Worm (Caenorhabditis elegans) whole organism, early embryonic: ENCODE data around the gene B0001.8.

Source experiments
- ama-1 ChIP-seq: fragments of 150-350 bp; optimal IDR thresholded peaks from 2 replicates; lab custom pipeline; 2014
- ceh-13 ChIP-seq: fragments of 200-800 bp; sonication (Bioruptor generic); optimal IDR thresholded peaks from 2 replicates; lab custom pipeline; 2018; ENCODE audit warnings: mild to moderate bottlenecking, missing genetic modification characterization, missing compliant biosample characterization
- flt-1 ChIP-seq: fragments of 200-800 bp; sonication (Bioruptor generic); IDR thresholded peaks from 2 replicates; pipeline ENCODE4 v1.3.6; 2022; ENCODE audit warnings: missing genetic modification characterization, missing compliant biosample characterization
- hmbx-1 ChIP-seq: sonication (generic microtip); optimal IDR thresholded peaks from 2 replicates; lab custom pipeline; 2016; ENCODE audit warnings: mild to moderate bottlenecking, missing genetic modification characterization, missing compliant biosample characterization
- hmg-4 ChIP-seq: fragments of 200-800 bp; sonication (Bioruptor generic); optimal IDR thresholded peaks from 2 replicates; lab custom pipeline; 2018; ENCODE audit warnings: mild to moderate bottlenecking, missing genetic modification characterization, missing compliant biosample characterization
- tra-4 ChIP-seq: sonication (generic microtip); optimal IDR thresholded peaks from 2 replicates; lab custom pipeline; 2017; ENCODE audit warnings: missing genetic modification characterization, missing compliant biosample characterization

ce11 chrIV:12124314-12125084 lies 16.4 kb downstream of the B0001.8 start, which contains the start of gene dhhc-6:
- TF ChIP-seq ama-1 (lab: Kevin White, UChicago), result no peak
- no peak for TF ChIP-seq ceh-13 (GFP tag; lab: Kevin White, UChicago)
- TF ChIP-seq hmg-4 (GFP tag; lab: Kevin White, UChicago), result no peak
- TF ChIP-seq tra-4, result no peak
- no peak for TF ChIP-seq flt-1 (GFP tag; lab: Robert Waterston, UW)
- no peak for TF ChIP-seq hmbx-1 (tag; lab: Kevin White, UChicago)
